Worm (Caenorhabditis elegans) whole organism, L1 larva: ENCODE measurements around the gene T28C6.3.

Experiments used
- egl-13 ChIP-seq: sonication (generic microtip); optimal IDR thresholded peaks from 2 replicates; lab custom pipeline; 2016; ENCODE audit warnings: missing genotype, missing genetic modification reagents, missing genetic modification characterization, missing compliant biosample characterization
- lin-15B ChIP-seq: fragments of 150-350 bp; sonication (generic microtip); optimal IDR thresholded peaks from 3 replicates; lab custom pipeline; 2014; ENCODE audit warnings: missing biosample characterization, missing genetic modification characterization
- nhr-20 ChIP-seq: sonication (generic microtip); optimal IDR thresholded peaks from 2 replicates; lab custom pipeline; 2016; ENCODE audit warnings: mild to moderate bottlenecking, missing genetic modification characterization, missing compliant biosample characterization
- nhr-237 ChIP-seq: fragments of 150-350 bp; optimal IDR thresholded peaks from 2 replicates; lab custom pipeline; 2014; ENCODE audit warnings: missing biosample characterization, missing genetic modification characterization
- tbx-2 ChIP-seq: sonication (generic microtip); optimal IDR thresholded peaks from 2 replicates; lab custom pipeline; 2016; ENCODE audit warnings: missing genetic modification characterization, missing compliant biosample characterization
- unc-62 ChIP-seq: fragments of 150-350 bp; optimal IDR thresholded peaks from 2 replicates; lab custom pipeline; 2014; ENCODE audit warnings: missing biosample characterization, missing genetic modification reagents, missing genetic modification characterization

DNA sequence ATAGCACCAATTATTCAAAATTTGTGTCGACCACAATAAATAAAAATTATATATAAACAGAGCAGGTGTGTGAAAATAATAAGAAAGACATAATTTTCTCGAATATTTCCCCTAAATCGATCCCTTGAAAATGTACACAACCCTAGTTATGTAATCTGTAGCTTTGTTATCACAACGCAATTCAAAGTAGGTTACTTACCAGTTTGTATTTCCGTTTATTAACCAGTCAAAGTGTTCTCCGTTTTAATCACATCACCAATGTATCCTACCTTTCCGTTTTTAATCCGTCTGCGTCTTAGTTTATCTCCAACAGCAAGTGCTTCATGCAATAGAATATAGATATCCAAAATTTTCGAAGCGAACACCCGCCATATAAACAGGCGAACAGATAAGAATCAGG, 33.2 kb downstream of the T28C6.3 start:
- TF ChIP-seq nhr-20 (tag; lab: Kevin White, UChicago): no peak
- TF ChIP-seq nhr-237 (tag; lab: Kevin White, UChicago): no peak
- no peak for TF ChIP-seq tbx-2 (tag; lab: Kevin White, UChicago)
- no peak for TF ChIP-seq lin-15B (tag; lab: Kevin White, UChicago)
- no peak for TF ChIP-seq egl-13 (tag; lab: Kevin White, UChicago)
- TF ChIP-seq unc-62: no peak
